Fruit fly (Drosophila melanogaster) whole organism, prepupa: ENCODE data around the gene CG10510.

ENCODE experiments used
- CG10631 ChIP-seq: fragments of 200-800 bp; sonication (Bioruptor generic); optimal IDR thresholded peaks from 2 replicates; lab custom pipeline; 2016; ENCODE audit warnings: missing biosample characterization, missing genetic modification characterization
- CG1621 ChIP-seq: fragments of 200-800 bp; sonication (Bioruptor generic); optimal IDR thresholded peaks from 3 replicates; lab custom pipeline; 2018; ENCODE audit warnings: missing biosample characterization, mild to moderate bottlenecking, missing genetic modification characterization
- CG16779 ChIP-seq: fragments of 200-800 bp; sonication (Bioruptor generic); optimal IDR thresholded peaks from 3 replicates; lab custom pipeline; 2017; ENCODE audit warnings: missing biosample characterization, mild to moderate bottlenecking, missing genetic modification characterization
- CG6276 ChIP-seq: fragments of 200-800 bp; sonication (Bioruptor generic); optimal IDR thresholded peaks from 2 replicates; lab custom pipeline; 2017; ENCODE audit warnings: missing biosample characterization, mild to moderate bottlenecking, missing genetic modification characterization
- CG8632 ChIP-seq: fragments of 200-800 bp; sonication (Bioruptor generic); optimal IDR thresholded peaks from 3 replicates; lab custom pipeline; 2016; ENCODE audit warnings: missing biosample characterization, missing genetic modification characterization
- Eip78C ChIP-seq: fragments of 200-800 bp; sonication (Bioruptor generic); peaks from one replicate; lab custom pipeline; 2016; ENCODE audit warnings: missing biosample characterization, missing genetic modification characterization
- Gug ChIP-seq: fragments of 200-800 bp; sonication (Bioruptor generic); IDR thresholded peaks from 2 replicates; pipeline ENCODE4 v1.3.6; 2022; ENCODE audit warnings: missing biosample characterization, missing genetic modification characterization
- Hr38 ChIP-seq: sonication (Bioruptor generic); optimal IDR thresholded peaks from 2 replicates; lab custom pipeline; 2016; ENCODE audit warnings: missing biosample characterization, missing genetic modification characterization
- esn ChIP-seq: fragments of 200-800 bp; sonication (Bioruptor generic); optimal IDR thresholded peaks from 2 replicates; lab custom pipeline; 2016; ENCODE audit warnings: missing biosample characterization, mild to moderate bottlenecking, missing genetic modification characterization, moderate library complexity
- salr ChIP-seq, 2 experiments: fragments of 200-800 bp; sonication (Bioruptor generic); optimal IDR thresholded peaks; 3 replicates each; lab custom pipeline; 2016 to 2018; ENCODE audit warnings: missing biosample characterization in 2 of 2, missing genetic modification characterization in 2 of 2, mild to moderate bottlenecking in 1 of 2
- topi ChIP-seq: fragments of 200-800 bp; sonication (Bioruptor generic); optimal IDR thresholded peaks from 3 replicates; lab custom pipeline; 2016; ENCODE audit warnings: missing biosample characterization, missing genetic modification characterization

- TF ChIP-seq CG10631, result peak; percentile 20
- TF ChIP-seq CG8632 (GFP tag; lab: Kevin White, UChicago), result no peak
- TF ChIP-seq salr (GFP tag; optimal IDR thresholded peaks at IDR 0.05; lab: Kevin White, UChicago), result no peak
- TF ChIP-seq topi (GFP tag; lab: Kevin White, UChicago), result no peak
- no peak for TF ChIP-seq Gug (GFP tag; lab: Robert Waterston, UW)
- TF ChIP-seq Hr38 (GFP tag; lab: Kevin White, UChicago), result no peak
- TF ChIP-seq CG1621, result no peak
- no peak for TF ChIP-seq CG6276 (GFP tag; lab: Kevin White, UChicago)
- no peak for TF ChIP-seq CG16779 (tag; lab: Kevin White, UChicago)
- TF ChIP-seq esn (GFP tag; lab: Kevin White, UChicago), result peak; percentile 54
- peak; percentile 33 for TF ChIP-seq Eip78C (GFP tag; lab: Kevin White, UChicago)
Measured at dm6 chr3L:21196563-21196962, 13.3 kb downstream of the CG10510 start, which contains the start of the genes Targ3 and park.
